Worm (Caenorhabditis elegans) whole organism, late embryonic: ENCODE data around the gene T26A5.2.

Source experiments
- ceh-34 ChIP-seq: sonication (generic microtip); optimal IDR thresholded peaks from 2 replicates; lab custom pipeline; 2016; ENCODE audit warnings: mild to moderate bottlenecking, missing genetic modification characterization, missing compliant biosample characterization
- ceh-9 ChIP-seq: sonication (generic microtip); optimal IDR thresholded peaks from 2 replicates; lab custom pipeline; 2016; ENCODE audit warnings: mild to moderate bottlenecking, missing genetic modification characterization, inconsistent platforms, missing compliant biosample characterization
- dmd-4 ChIP-seq: sonication (generic microtip); optimal IDR thresholded peaks from 2 replicates; lab custom pipeline; 2016; ENCODE audit warnings: borderline replicate concordance, missing genetic modification characterization, missing compliant biosample characterization
- fkh-10 ChIP-seq: fragments of 150-350 bp; optimal IDR thresholded peaks from 2 replicates; lab custom pipeline; 2014; ENCODE audit warnings: missing biosample characterization, missing genetic modification reagents, missing genetic modification characterization
- hlh-8 ChIP-seq: sonication (generic microtip); optimal IDR thresholded peaks from 2 replicates; lab custom pipeline; 2016; ENCODE audit warnings: missing genotype, missing genetic modification characterization, missing compliant biosample characterization
- lin-11 ChIP-seq: fragments of 200-800 bp; sonication (Bioruptor generic); optimal IDR thresholded peaks from 2 replicates; lab custom pipeline; 2018; ENCODE audit warnings: mild to moderate bottlenecking, missing genetic modification characterization, missing compliant biosample characterization
- pax-1 ChIP-seq: fragments of 150-350 bp; optimal IDR thresholded peaks from 2 replicates; lab custom pipeline; 2014; ENCODE audit warnings: missing biosample characterization, missing genetic modification characterization
- unc-55 ChIP-seq: sonication (generic microtip); optimal IDR thresholded peaks from 2 replicates; lab custom pipeline; 2017; ENCODE audit warnings: missing biosample characterization, missing genetic modification reagents, missing genetic modification characterization

DNA sequence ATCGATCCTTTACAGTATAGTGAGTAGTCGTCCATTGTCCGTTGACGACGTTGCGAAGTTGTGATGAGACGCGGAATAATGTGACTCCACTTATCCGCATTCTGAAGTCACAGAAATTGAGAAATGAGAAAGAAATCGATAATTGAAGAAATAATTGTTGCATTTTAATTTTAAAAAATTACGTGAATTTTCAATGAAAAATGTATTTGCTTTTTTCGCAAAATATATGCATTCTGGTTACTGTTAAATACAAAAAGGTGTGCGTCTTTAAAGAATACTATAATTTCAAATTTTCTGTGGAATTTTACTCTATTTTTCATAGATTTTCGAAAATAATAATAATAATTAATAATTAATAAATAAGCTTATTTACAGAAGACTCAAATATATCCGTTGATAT is 20.3 kb upstream of the T26A5.2 start, which contains the start of gene let-721:
- TF ChIP-seq dmd-4 (tag; lab: Kevin White, UChicago) (no peak), lin-11 (tag; lab: Kevin White, UChicago) (no peak), fkh-10 (GFP tag; lab: Kevin White, UChicago) (no peak), ceh-34 (no peak), pax-1 (no peak), ceh-9 (tag; lab: Kevin White, UChicago) (no peak), unc-55 (GFP tag; lab: Kevin White, UChicago) (no peak), hlh-8 (tag; lab: Kevin White, UChicago) (no peak)
